Fruit fly (Drosophila melanogaster): ENCODE results near the gene CG32112.

- TF ChIP-seq Ptx1 (GFP tag; IDR thresholded peaks at IDR 0.05) (no peak), CG11085 (GFP tag; IDR thresholded peaks at IDR 0.05) (no peak), vfl (GFP tag; optimal IDR thresholded peaks at IDR 0.05) (no peak), CG11723 (GFP tag; optimal IDR thresholded peaks at IDR 0.05) (no peak), CG9437 (GFP tag; optimal IDR thresholded peaks at IDR 0.05) (no peak), CHES-1-like (GFP tag; optimal IDR thresholded peaks at IDR 0.05) (no peak)
Observed at dm6 chr3L:12778616-12779015, 37.1 kb downstream of the CG32112 start, which contains the start of gene CG32106.
